Fruit fly (Drosophila melanogaster) whole organism, pupa: ENCODE results near the gene CG2182.
A peak's percentile ranks its signal among the peaks of the same experiment; 100 is the strongest.

Source experiments
- CG10348 ChIP-seq: fragments of 200-800 bp; sonication (Bioruptor generic); IDR thresholded peaks from 2 replicates; pipeline ENCODE4 v1.3.6; 2022; ENCODE audit warnings: missing biosample characterization, missing genetic modification characterization
- CG8301 ChIP-seq: fragments of 200-800 bp; sonication (Bioruptor generic); optimal IDR thresholded peaks from 2 replicates; lab custom pipeline; 2018; ENCODE audit warnings: missing biosample characterization, mild to moderate bottlenecking, missing genetic modification characterization
- CG9948 ChIP-seq: fragments of 200-800 bp; sonication (Bioruptor generic); optimal IDR thresholded peaks from 2 replicates; lab custom pipeline; 2018; ENCODE audit warnings: missing biosample characterization, mild to moderate bottlenecking, missing genetic modification characterization, moderate library complexity
- Snoo ChIP-seq: fragments of 200-800 bp; sonication (Bioruptor generic); optimal IDR thresholded peaks from 3 replicates; lab custom pipeline; 2017; ENCODE audit warnings: missing biosample characterization, mild to moderate bottlenecking, missing genetic modification characterization, inconsistent platforms

dm6 chr3R:5606477-5606876 lies 53.2 kb downstream of the CG2182 start, which contains the start of gene asl:
- TF ChIP-seq CG10348 (GFP tag; lab: Robert Waterston, UW), result no peak
- no peak for TF ChIP-seq CG8301 (tag; lab: Kevin White, UChicago)
- TF ChIP-seq Snoo (tag; lab: Kevin White, UChicago), result peak; percentile 40
- TF ChIP-seq CG9948 (tag; lab: Kevin White, UChicago), result peak; percentile 39
